Worm (Caenorhabditis elegans) whole organism, midembryonic: Measurements from ENCODE around the gene F53A2.11.

Experiments used
- T22C8.4 ChIP-seq: fragments of 200-800 bp; sonication (Bioruptor generic); IDR thresholded peaks from 2 replicates; pipeline ENCODE4 v1.3.6; 2022; ENCODE audit warnings: missing genetic modification characterization, missing compliant biosample characterization
- cog-1 ChIP-seq: sonication (generic microtip); optimal IDR thresholded peaks from 2 replicates; lab custom pipeline; 2016; ENCODE audit warnings: missing genetic modification characterization, missing compliant biosample characterization
- flt-1 ChIP-seq: fragments of 200-800 bp; sonication (Bioruptor generic); IDR thresholded peaks from 2 replicates; pipeline ENCODE4 v1.3.6; 2022; ENCODE audit warnings: missing genetic modification characterization, missing compliant biosample characterization
- klf-2 ChIP-seq: fragments of 200-800 bp; sonication (Bioruptor generic); conservative IDR thresholded peaks from 2 replicates; pipeline ENCODE4 v1.3.6; 2022; ENCODE audit warnings: missing genetic modification reagents, missing genetic modification characterization, missing compliant biosample characterization
- med-1 ChIP-seq: sonication (generic microtip); optimal IDR thresholded peaks from 2 replicates; lab custom pipeline; 2017; ENCODE audit warnings: missing genetic modification characterization, mild to moderate bottlenecking, missing compliant biosample characterization, antibody characterized with exemption, missing genetic modification reagents; ENCODE audit not compliant: insufficient read depth
- ref-1 ChIP-seq: fragments of 200-800 bp; sonication (Bioruptor generic); conservative IDR thresholded peaks from 2 replicates; pipeline ENCODE4 v1.3.6; 2022; ENCODE audit warnings: missing genetic modification reagents, missing genetic modification characterization, missing compliant biosample characterization
- tab-1 ChIP-seq: fragments of 200-800 bp; sonication (Bioruptor generic); IDR thresholded peaks from 2 replicates; pipeline ENCODE4 v1.3.6; 2022; ENCODE audit warnings: missing genetic modification characterization, missing compliant biosample characterization
- ztf-23 ChIP-seq: fragments of 200-800 bp; sonication (Bioruptor generic); IDR thresholded peaks from 2 replicates; pipeline ENCODE4 v1.3.6; 2022; ENCODE audit warnings: missing genetic modification reagents, missing genetic modification characterization, missing compliant biosample characterization
- ztf-29 ChIP-seq: fragments of 200-800 bp; sonication (Bioruptor generic); IDR thresholded peaks from 2 replicates; pipeline ENCODE4 v1.3.6; 2022; ENCODE audit warnings: missing genetic modification reagents, missing genetic modification characterization, missing compliant biosample characterization

The F53A2.11 gene

ce11 chrIII:13317383-13317911 is 5.0 kb downstream of the F53A2.11 start:
- no peak for TF ChIP-seq flt-1 (GFP tag; lab: Robert Waterston, UW)
- no peak for TF ChIP-seq ztf-29 (GFP tag; lab: Robert Waterston, UW)
- TF ChIP-seq med-1 (GFP tag; lab: Kevin White, UChicago) = no peak
- no peak for TF ChIP-seq klf-2 (GFP tag; lab: Robert Waterston, UW)

- TF ChIP-seq T22C8.4 (GFP tag; lab: Robert Waterston, UW) (no peak), klf-2 (GFP tag; lab: Robert Waterston, UW) (no peak), med-1 (GFP tag; lab: Kevin White, UChicago) (no peak), ref-1 (GFP tag; lab: Robert Waterston, UW) (no peak), ztf-23 (GFP tag; lab: Robert Waterston, UW) (no peak), tab-1 (no peak), ztf-29 (GFP tag; lab: Robert Waterston, UW) (no peak), cog-1 (no peak), flt-1 (GFP tag; lab: Robert Waterston, UW) (no peak)
Observed at ce11 chrIII:13316935-13317334, 5.5 kb downstream of the F53A2.11 start.

ce11 chrIII:13315071-13315470 is 7.4 kb downstream of the F53A2.11 start, which contains the start of gene dph-7:
TSS of gene dph-7 (plus strand) at chrIII:13315123.
- TF ChIP-seq med-1 (GFP tag; lab: Kevin White, UChicago) (no peak), ref-1 (GFP tag; lab: Robert Waterston, UW) (no peak), cog-1 (no peak), ztf-29 (GFP tag; lab: Robert Waterston, UW) (no peak), ztf-23 (GFP tag; lab: Robert Waterston, UW) (no peak), flt-1 (GFP tag; lab: Robert Waterston, UW) (no peak), klf-2 (GFP tag; lab: Robert Waterston, UW) (no peak), T22C8.4 (GFP tag; lab: Robert Waterston, UW) (no peak), tab-1 (no peak)

- TF ChIP-seq T22C8.4 (GFP tag; lab: Robert Waterston, UW) (no peak), klf-2 (GFP tag; lab: Robert Waterston, UW) (no peak), ref-1 (GFP tag; lab: Robert Waterston, UW) (no peak), ztf-29 (GFP tag; lab: Robert Waterston, UW) (no peak), flt-1 (GFP tag; lab: Robert Waterston, UW) (no peak), med-1 (GFP tag; lab: Kevin White, UChicago) (no peak), ztf-23 (GFP tag; lab: Robert Waterston, UW) (no peak), cog-1 (no peak), tab-1 (no peak)
Observed at ce11 chrIII:13314636-13315035, 7.8 kb downstream of the F53A2.11 start.

ce11 chrIII:13313788-13314187 is 8.7 kb downstream of the F53A2.11 start, which contains the start of gene Y43F4B.10:
TSS of gene Y43F4B.10 (plus strand) at chrIII:13314068.
- 0 out of 2 replicates have a peak, but pooled peaks have one; percentile 38 for TF ChIP-seq T22C8.4 (GFP tag; lab: Robert Waterston, UW)
- no peak for TF ChIP-seq cog-1

ce11 chrIII:13310552-13310951 is 11.9 kb downstream of the F53A2.11 start:
- no peak for TF ChIP-seq klf-2 (GFP tag; lab: Robert Waterston, UW)
- TF ChIP-seq ztf-23 (GFP tag; lab: Robert Waterston, UW) = no peak
- TF ChIP-seq med-1 (GFP tag; lab: Kevin White, UChicago) = no peak

- no peak for TF ChIP-seq ztf-23 (GFP tag; lab: Robert Waterston, UW)
- TF ChIP-seq klf-2 (GFP tag; lab: Robert Waterston, UW) = no peak
- no peak for TF ChIP-seq ztf-29 (GFP tag; lab: Robert Waterston, UW)
- TF ChIP-seq T22C8.4 (GFP tag; lab: Robert Waterston, UW) = no peak
- TF ChIP-seq ref-1 (GFP tag; lab: Robert Waterston, UW) = no peak
- TF ChIP-seq flt-1 (GFP tag; lab: Robert Waterston, UW) = no peak
- no peak for TF ChIP-seq tab-1
- no peak for TF ChIP-seq cog-1
- TF ChIP-seq med-1 (GFP tag; lab: Kevin White, UChicago) = no peak
Observed at ce11 chrIII:13307107-13307506, 15.4 kb downstream of the F53A2.11 start, which contains the start of the genes klp-19 and slc-36.1. TSS of gene klp-19 (minus strand) at chrIII:13307259. TSS of gene slc-36.1 (plus strand) at chrIII:13307502.

ce11 chrIII:13305537-13305936 is 16.9 kb downstream of the F53A2.11 start:
- TF ChIP-seq med-1 (GFP tag; lab: Kevin White, UChicago) = no peak
- TF ChIP-seq ref-1 (GFP tag; lab: Robert Waterston, UW) = no peak
- TF ChIP-seq cog-1 = no peak
- no peak for TF ChIP-seq flt-1 (GFP tag; lab: Robert Waterston, UW)
- TF ChIP-seq T22C8.4 (GFP tag; lab: Robert Waterston, UW) = no peak
- no peak for TF ChIP-seq tab-1
- TF ChIP-seq ztf-23 (GFP tag; lab: Robert Waterston, UW) = no peak
- no peak for TF ChIP-seq klf-2 (GFP tag; lab: Robert Waterston, UW)
- no peak for TF ChIP-seq ztf-29 (GFP tag; lab: Robert Waterston, UW)

- TF ChIP-seq flt-1 (GFP tag; lab: Robert Waterston, UW) = no peak
Observed at ce11 chrIII:13302578-13302977, 19.9 kb downstream of the F53A2.11 start.

ce11 chrIII:13301983-13302382 is 20.5 kb downstream of the F53A2.11 start:
- TF ChIP-seq ref-1 (GFP tag; lab: Robert Waterston, UW) (no peak), flt-1 (GFP tag; lab: Robert Waterston, UW) (0 out of 2 replicates have a peak, but pooled peaks have one; percentile 12), med-1 (GFP tag; lab: Kevin White, UChicago) (no peak)
